Fruit fly (Drosophila melanogaster): ENCODE measurements around the gene CG14273.

CG14273 gene

DNA sequence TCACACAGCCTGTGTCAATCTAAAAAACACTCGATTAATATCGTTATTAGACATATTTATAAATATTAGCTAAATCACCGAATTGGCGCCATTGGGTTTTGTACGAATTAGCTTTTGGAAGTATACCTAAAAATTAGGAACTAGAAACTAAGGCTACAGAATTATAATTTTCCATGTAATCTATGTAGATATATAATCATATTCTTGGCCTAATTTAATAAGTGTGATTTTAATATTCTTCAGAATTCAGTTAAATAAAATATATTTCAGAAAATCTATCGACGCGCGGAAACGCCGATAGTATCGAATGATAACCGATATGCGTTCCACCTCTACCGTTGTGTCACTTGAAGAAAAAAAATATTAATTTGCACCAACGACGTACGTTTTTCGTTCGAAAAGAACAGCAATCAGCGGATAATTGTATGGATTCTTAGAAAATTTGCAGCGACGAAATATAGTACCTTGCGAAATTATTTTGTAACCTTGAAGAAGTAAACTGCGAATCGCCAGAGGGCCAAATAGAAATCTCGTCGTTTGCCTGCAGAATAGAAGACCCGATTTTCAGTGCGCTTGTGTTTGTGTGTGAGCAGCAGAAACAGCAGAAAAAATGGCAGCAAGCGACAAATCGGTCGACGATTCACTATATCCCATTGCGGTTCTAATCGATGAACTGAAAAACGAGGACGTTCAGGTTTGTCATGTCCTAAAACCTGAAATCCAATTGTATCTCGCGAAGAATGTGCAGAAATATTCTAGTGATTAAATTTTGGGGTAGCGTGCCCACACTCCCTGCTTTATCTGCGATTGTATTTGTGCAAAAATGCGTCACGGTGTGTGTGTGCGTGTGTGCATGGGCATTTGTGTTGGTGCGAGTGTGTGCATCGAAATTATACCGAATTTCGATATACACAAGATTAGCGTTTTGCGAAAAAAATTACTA lies 23.5 kb downstream of the CG14273 start, which contains the start of gene Pp2A-29B:
TSS of gene Pp2A-29B (plus strand) at position 338 of the 943 bp plus-strand sequence.
- TF ChIP-seq h (optimal IDR thresholded peaks at IDR 0.05), result no peak
- TF ChIP-seq insv (optimal IDR thresholded peaks at IDR 0.05), result no peak
- no peak for TF ChIP-seq psq (optimal IDR thresholded peaks at IDR 0.05)
- no peak for TF ChIP-seq Sin3A (optimal IDR thresholded peaks at IDR 0.05)

DNA sequence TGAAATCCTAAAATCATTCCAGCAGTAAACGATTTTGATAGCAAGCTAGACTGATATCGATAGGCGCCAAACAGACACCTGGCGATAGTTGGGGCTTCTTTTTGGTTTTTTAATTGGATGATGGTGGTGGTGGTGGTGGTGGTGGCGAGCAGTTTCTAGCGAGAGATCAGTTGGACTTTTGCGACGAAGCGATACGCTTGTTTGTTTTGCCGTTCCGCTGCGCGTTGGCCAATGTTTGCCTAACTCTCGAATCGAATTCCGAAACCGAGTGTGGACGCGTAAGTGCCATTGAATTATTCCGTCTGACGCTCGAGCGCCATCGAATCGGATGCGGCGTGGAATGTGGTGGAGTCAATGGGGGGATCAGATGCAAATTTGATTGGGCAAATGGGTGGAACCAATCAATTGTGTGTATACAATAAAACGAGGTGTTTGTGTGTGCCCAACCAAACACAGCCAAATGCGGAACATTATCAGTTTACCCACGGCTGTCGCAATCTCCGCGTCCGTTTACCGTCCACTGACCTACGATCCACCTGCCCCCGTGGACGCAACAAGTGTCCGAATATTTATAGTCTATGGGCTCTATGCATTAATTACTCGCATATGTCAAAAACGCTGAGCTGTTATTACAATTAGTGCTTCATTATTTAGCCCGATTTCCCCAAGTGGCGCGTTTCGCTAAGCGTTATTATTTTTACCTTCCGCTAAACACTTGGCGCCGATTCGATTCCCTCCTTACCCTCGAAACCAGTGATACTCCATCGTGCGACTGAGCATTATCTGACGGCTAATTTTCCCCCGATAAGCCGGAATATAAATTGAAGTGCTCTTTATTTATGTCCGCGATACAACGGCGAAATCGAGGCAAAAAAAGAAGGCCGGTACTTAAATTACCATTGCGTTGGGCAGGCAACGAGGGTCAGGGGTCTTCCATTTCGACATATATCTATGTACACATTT lies 28.1 kb downstream of the CG14273 start, which contains the start of gene CG17292:
TSS of gene CG17292 (plus strand) at position 91 of the 963 bp plus-strand sequence.
- TF ChIP-seq h (optimal IDR thresholded peaks at IDR 0.05), result no peak
- TF ChIP-seq Myc (optimal IDR thresholded peaks at IDR 0.05), result no peak
- no peak for TF ChIP-seq psq (optimal IDR thresholded peaks at IDR 0.05)
- TF ChIP-seq Sin3A (optimal IDR thresholded peaks at IDR 0.05), result no peak
- no peak for TF ChIP-seq insv (optimal IDR thresholded peaks at IDR 0.05)
- no peak for TF ChIP-seq ttk (optimal IDR thresholded peaks at IDR 0.05)

DNA sequence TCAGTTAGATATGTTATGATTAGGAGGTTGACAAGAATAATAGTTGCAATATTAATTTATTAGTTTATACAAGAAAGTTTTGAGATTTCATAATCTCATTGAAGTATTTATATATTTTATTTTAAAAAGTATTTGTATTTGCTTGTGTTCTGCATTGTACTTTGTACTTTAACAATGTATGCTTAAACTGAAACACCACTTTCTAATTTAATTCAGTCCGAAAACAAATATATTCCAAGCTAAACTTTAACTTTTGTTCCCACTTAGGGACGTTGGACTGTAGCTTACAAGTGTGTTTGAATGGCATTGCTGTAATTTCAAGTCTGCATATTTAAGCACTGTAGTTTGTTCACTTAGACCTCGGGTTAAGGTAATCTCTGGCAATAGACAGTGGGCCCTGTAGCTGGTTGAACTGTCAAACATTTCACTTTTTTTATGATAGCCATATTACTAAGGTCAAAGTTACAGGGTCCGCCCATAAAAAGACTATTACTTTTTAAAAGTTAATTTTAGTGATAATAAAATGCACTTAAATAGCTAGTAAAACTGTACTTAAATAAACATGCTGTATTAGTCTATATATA lies 29.0 kb downstream of the CG14273 start:
- TF ChIP-seq psq (optimal IDR thresholded peaks at IDR 0.05), result no peak
- TF ChIP-seq h (optimal IDR thresholded peaks at IDR 0.05), result no peak
- no peak for TF ChIP-seq insv (optimal IDR thresholded peaks at IDR 0.05)
- no peak for TF ChIP-seq Sin3A (optimal IDR thresholded peaks at IDR 0.05)
- no peak for TF ChIP-seq ttk (optimal IDR thresholded peaks at IDR 0.05)
- no peak for TF ChIP-seq Myc (optimal IDR thresholded peaks at IDR 0.05)

DNA sequence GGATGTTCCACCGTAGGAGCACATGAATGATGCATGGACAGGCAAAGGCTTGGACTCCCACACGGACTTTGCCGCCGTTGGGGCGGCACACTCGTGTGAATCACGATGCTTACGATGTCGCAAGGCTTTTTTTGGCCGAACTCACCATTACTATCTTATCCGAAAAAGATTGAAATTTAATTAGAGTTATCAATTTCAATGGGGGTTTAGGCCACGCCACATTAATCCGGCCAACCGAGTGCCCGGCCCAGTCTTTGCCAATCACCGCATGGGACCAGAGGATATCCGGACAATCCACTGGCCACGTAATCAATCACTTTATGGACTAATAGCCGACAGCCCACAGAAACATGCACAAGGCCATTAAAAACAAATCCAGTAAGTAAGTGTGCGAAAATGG lies 29.8 kb downstream of the CG14273 start:
- TF ChIP-seq Sin3A (optimal IDR thresholded peaks at IDR 0.05), result no peak
- no peak for TF ChIP-seq Myc (optimal IDR thresholded peaks at IDR 0.05)
- TF ChIP-seq psq (optimal IDR thresholded peaks at IDR 0.05), result no peak
- TF ChIP-seq h (optimal IDR thresholded peaks at IDR 0.05), result no peak
- TF ChIP-seq ttk (optimal IDR thresholded peaks at IDR 0.05), result no peak
- TF ChIP-seq insv (optimal IDR thresholded peaks at IDR 0.05), result no peak

DNA sequence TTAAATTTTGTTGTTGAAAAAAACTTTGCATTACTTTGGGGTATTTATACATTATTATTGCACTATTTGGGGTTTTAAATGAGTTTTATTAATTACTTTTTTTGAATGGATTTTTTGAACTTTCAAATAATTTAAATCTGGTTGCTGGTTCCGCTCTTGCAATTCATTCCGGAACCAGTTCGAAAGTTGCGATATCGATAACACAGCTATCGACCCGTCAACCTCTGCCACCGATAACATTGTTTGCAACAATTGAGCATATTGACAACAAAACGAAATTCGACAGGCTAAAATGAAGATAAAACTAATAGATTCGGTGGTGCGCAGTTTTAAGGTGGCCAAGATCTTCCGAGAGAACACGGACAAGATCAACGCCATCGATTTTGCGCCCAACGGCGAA lies 31.7 kb downstream of the CG14273 start, which contains the start of gene Wdr82:
TSS of gene Wdr82 (plus strand) at position 227 of the 400 bp plus-strand sequence.
- TF ChIP-seq insv (optimal IDR thresholded peaks at IDR 0.05) (no peak), Myc (optimal IDR thresholded peaks at IDR 0.05) (no peak), psq (optimal IDR thresholded peaks at IDR 0.05) (no peak), h (optimal IDR thresholded peaks at IDR 0.05) (no peak), Sin3A (optimal IDR thresholded peaks at IDR 0.05) (no peak), ttk (optimal IDR thresholded peaks at IDR 0.05) (no peak)

DNA sequence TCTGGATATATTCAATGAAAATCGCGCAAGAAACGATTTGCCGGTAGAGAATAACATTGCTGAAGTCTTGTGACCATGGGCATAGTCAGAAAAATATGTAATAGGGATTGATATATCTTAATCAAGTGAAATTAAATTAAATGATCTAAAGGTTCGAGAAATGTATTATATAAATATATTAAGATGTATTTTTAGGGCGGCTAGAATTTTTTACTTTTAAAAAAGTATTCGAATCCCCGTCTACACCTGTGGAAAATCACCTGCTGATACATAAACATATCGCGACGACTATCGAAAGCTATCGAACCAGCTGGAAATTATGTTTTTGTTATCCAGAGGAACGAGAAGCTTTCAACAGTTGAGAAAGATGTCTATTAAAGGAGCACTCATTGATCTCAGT lies 34.2 kb downstream of the CG14273 start, which contains the start of the genes CG13390 and CG17294:
TSS of gene CG13390 (minus strand) at position 81 of the 400 bp plus-strand sequence.
TSS of gene CG17294 (plus strand) at position 319 of the 400 bp plus-strand sequence.
- TF ChIP-seq psq (optimal IDR thresholded peaks at IDR 0.05) (no peak), Myc (optimal IDR thresholded peaks at IDR 0.05) (no peak), Sin3A (optimal IDR thresholded peaks at IDR 0.05) (no peak), insv (optimal IDR thresholded peaks at IDR 0.05) (no peak), h (optimal IDR thresholded peaks at IDR 0.05) (no peak), ttk (optimal IDR thresholded peaks at IDR 0.05) (no peak)

DNA sequence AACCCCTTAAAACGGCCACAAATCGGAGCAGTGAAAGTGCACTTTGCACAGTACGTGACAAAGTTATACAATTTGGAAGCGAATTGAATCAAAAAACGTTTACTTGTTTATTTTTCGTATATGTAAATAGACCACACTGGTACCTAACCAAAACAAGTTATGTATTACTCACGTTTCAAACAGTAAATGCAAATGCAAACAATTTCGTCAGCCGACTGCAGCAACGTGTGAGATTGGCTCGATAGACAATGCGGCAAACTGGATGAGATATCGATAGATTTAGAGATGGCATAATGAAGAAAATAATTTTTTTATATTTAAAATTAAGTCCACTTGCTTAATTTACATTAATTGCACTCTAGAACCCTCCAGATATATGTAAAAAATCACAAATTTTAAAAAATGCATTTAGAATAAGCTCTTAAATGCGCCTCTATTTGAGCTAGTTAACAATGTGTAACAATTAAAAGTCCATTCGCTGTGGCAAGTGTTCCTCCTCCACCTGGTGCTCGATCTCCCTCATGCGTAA lies 39.1 kb downstream of the CG14273 start, which contains the start of gene AlaRS:
TSS of gene AlaRS (minus strand) at position 257 of the 529 bp plus-strand sequence.
- no peak for TF ChIP-seq Myc (optimal IDR thresholded peaks at IDR 0.05)
- no peak for TF ChIP-seq Sin3A (optimal IDR thresholded peaks at IDR 0.05)
- no peak for TF ChIP-seq insv (optimal IDR thresholded peaks at IDR 0.05)
- TF ChIP-seq ttk (optimal IDR thresholded peaks at IDR 0.05), result no peak
- no peak for TF ChIP-seq psq (optimal IDR thresholded peaks at IDR 0.05)
- no peak for TF ChIP-seq h (optimal IDR thresholded peaks at IDR 0.05)

DNA sequence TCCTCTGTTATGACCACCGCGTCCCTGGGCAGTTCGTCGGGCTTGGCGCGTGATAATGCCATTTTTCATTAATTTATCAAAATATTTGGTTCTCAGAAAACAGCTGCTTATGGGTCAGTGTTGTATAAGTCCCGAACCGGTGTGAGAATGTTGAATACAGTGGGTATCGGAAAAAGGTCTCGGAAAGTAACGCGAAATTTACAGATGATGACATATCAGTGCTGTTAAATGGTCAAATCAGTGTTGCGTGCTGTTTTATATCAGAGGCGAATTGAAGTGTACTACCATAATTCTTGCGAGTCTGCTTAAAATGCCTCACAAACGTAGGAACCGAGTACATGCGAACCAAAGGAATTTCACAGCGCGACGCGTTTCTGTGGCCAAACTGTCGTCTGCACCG lies 40.2 kb downstream of the CG14273 start, which contains the start of the genes CG13392 and Rcd4:
TSS of gene CG13392 (minus strand) at position 162 of the 400 bp plus-strand sequence.
TSS of gene Rcd4 (plus strand) at position 216 of the 400 bp plus-strand sequence.
- TF ChIP-seq Sin3A (optimal IDR thresholded peaks at IDR 0.05) (no peak), h (optimal IDR thresholded peaks at IDR 0.05) (no peak), Myc (optimal IDR thresholded peaks at IDR 0.05) (no peak), ttk (optimal IDR thresholded peaks at IDR 0.05) (no peak), psq (optimal IDR thresholded peaks at IDR 0.05) (no peak), insv (optimal IDR thresholded peaks at IDR 0.05) (no peak)

DNA sequence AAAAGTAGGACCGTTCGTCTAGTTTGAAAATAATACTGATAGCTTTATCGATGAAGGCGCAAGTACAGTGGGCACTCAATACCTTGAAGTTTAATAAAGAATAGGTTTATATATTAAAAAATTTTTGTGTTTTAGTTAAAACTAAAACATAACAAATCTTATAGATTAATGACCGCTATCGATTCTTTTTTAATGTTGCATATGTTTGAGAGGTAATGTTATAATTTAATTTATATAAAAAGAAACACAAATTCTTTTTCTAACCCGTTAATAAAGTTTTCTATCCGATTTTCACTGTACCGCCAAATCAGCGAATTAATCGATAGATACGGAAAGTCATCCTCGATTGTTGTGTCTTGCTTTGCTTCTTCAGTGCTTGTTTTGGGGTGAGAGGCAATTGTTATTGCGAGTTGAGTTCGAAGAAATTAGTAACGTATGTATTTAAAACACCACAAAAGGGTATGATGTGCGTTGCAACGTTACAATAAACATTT lies 41.7 kb downstream of the CG14273 start, which contains the start of the genes Dad1 and CG13384:
TSS of gene Dad1 (minus strand) at position 30 of the 494 bp plus-strand sequence.
TSS of gene CG13384 (plus strand) at position 348 of the 494 bp plus-strand sequence.
- TF ChIP-seq Sin3A (optimal IDR thresholded peaks at IDR 0.05) (no peak), insv (optimal IDR thresholded peaks at IDR 0.05) (no peak), ttk (optimal IDR thresholded peaks at IDR 0.05) (no peak), Myc (optimal IDR thresholded peaks at IDR 0.05) (no peak), h (optimal IDR thresholded peaks at IDR 0.05) (no peak)

DNA sequence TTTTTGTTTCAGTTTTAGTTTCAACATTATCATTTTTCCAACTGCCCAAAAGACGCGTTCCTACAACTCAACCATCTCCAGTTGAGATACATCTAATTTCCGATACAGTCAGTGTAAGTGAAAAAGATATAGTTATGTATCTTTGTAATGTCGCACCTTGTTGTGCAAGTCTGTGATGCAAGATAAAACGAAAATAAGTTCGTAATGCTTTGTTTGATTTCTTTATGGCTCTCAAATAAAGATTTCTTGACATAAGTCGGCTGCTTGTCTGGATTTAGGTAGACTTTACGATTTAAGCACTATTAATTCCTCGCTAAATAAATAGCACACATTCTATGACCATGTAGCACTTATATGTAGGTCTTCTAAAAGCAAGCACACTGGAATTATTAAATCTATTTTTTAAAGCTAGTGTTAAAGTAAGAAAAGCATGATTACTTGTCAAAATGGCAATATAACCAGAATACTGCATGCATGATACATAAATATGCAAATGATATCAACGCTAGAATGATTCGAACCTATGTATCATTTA lies 42.6 kb downstream of the CG14273 start:
- no peak for TF ChIP-seq psq (optimal IDR thresholded peaks at IDR 0.05)
- no peak for TF ChIP-seq Sin3A (optimal IDR thresholded peaks at IDR 0.05)
- TF ChIP-seq Myc (optimal IDR thresholded peaks at IDR 0.05), result no peak
